Worm (Caenorhabditis elegans) whole organism, L4 larva: ENCODE results near the gene glb-17.

Experiments used
- R02D3.7 ChIP-seq: fragments of 150-350 bp; sonication (generic microtip); optimal IDR thresholded peaks from 3 replicates; lab custom pipeline; 2014; ENCODE audit warnings: missing biosample characterization, missing genetic modification characterization
- Y48G9A.11 ChIP-seq: fragments of 200-800 bp; sonication (Bioruptor generic); IDR thresholded peaks from 2 replicates; pipeline ENCODE4 v1.3.6; 2022; ENCODE audit warnings: missing genetic modification reagents, missing genetic modification characterization, missing compliant biosample characterization
- Y75B8A.6 ChIP-seq: fragments of 200-800 bp; sonication (Bioruptor generic); IDR thresholded peaks from 2 replicates; pipeline ENCODE4 v1.3.6; 2022; ENCODE audit warnings: missing genetic modification reagents, missing genetic modification characterization, missing compliant biosample characterization
- ZK337.2 ChIP-seq: fragments of 200-800 bp; sonication (Bioruptor generic); IDR thresholded peaks from 2 replicates; pipeline ENCODE4 v1.3.6; 2022; ENCODE audit warnings: missing genetic modification reagents, missing genetic modification characterization, missing compliant biosample characterization
- ZK546.5 ChIP-seq, 2 experiments: sonication (generic microtip); optimal IDR thresholded peaks; 2 replicates each; lab custom pipeline; 2017; ENCODE audit warnings: missing biosample characterization in 2 of 2, missing genetic modification characterization in 2 of 2
- aha-1 ChIP-seq: fragments of 150-350 bp; peaks from one replicate; lab custom pipeline; 2014; ENCODE audit warnings: missing biosample characterization, missing genetic modification characterization
- aly-2 ChIP-seq: sonication (generic microtip); optimal IDR thresholded peaks from 2 replicates; lab custom pipeline; 2018; ENCODE audit warnings: missing biosample characterization, missing genetic modification characterization
- attf-4 ChIP-seq: sonication (generic microtip); optimal IDR thresholded peaks from 3 replicates; lab custom pipeline; 2017; ENCODE audit warnings: missing biosample characterization, missing genetic modification characterization
- ceh-20 ChIP-seq: fragments of 200-800 bp; sonication (Bioruptor generic); IDR thresholded peaks from 2 replicates; pipeline ENCODE4 v1.3.6; 2022; ENCODE audit warnings: missing genetic modification reagents, missing genetic modification characterization, missing compliant biosample characterization
- ceh-28 ChIP-seq: fragments of 150-350 bp; optimal IDR thresholded peaks from 2 replicates; lab custom pipeline; 2014; ENCODE audit warnings: missing biosample characterization, missing genetic modification reagents, missing genetic modification characterization
- ceh-44 ChIP-seq: fragments of 200-800 bp; sonication (Bioruptor generic); IDR thresholded peaks from 2 replicates; pipeline ENCODE4 v1.3.6; 2022; ENCODE audit warnings: missing genetic modification reagents, missing genetic modification characterization, missing compliant biosample characterization
- ceh-82 ChIP-seq: sonication (generic microtip); optimal IDR thresholded peaks from 2 replicates; lab custom pipeline; 2017; ENCODE audit warnings: missing biosample characterization, missing genetic modification characterization
- cey-2 ChIP-seq: sonication (generic microtip); optimal IDR thresholded peaks from 3 replicates; lab custom pipeline; 2017; ENCODE audit warnings: missing genetic modification characterization, mild to moderate bottlenecking, missing compliant biosample characterization, antibody characterized with exemption, borderline replicate concordance; ENCODE audit not compliant: insufficient read depth
- ctbp-1 ChIP-seq: fragments of 200-800 bp; sonication (Bioruptor generic); IDR thresholded peaks from 2 replicates; pipeline ENCODE4 v1.3.6; 2022; ENCODE audit warnings: missing genetic modification reagents, missing genetic modification characterization, missing compliant biosample characterization
- daf-16 ChIP-seq, 3 experiments: sonication (generic microtip); optimal IDR thresholded peaks; 2 replicates each; lab custom pipeline; 2016 to 2017; ENCODE audit warnings: missing genetic modification characterization in 3 of 3, missing genetic modification reagents in 3 of 3, mild to moderate bottlenecking in 2 of 3, missing compliant biosample characterization in 2 of 3, missing biosample characterization in 1 of 3, moderate library complexity in 1 of 3
- daf-19 ChIP-seq: fragments of 200-800 bp; sonication (Bioruptor generic); conservative IDR thresholded peaks from 2 replicates; pipeline ENCODE4 v1.3.6; 2022; ENCODE audit warnings: missing genetic modification characterization, missing compliant biosample characterization
- daf-8 ChIP-seq: fragments of 200-800 bp; sonication (Bioruptor generic); IDR thresholded peaks from 2 replicates; pipeline ENCODE4 v1.3.6; 2022; ENCODE audit warnings: missing genetic modification characterization, missing compliant biosample characterization
- dmd-8 ChIP-seq: fragments of 200-800 bp; sonication (Bioruptor generic); IDR thresholded peaks from 2 replicates; pipeline ENCODE4 v1.3.6; 2022; ENCODE audit warnings: missing genetic modification characterization, missing compliant biosample characterization
- dmd-9 ChIP-seq: fragments of 200-800 bp; sonication (Bioruptor generic); IDR thresholded peaks from 2 replicates; pipeline ENCODE4 v1.3.6; 2022; ENCODE audit warnings: missing genetic modification reagents, missing genetic modification characterization, missing compliant biosample characterization
- egl-43 ChIP-seq: fragments of 200-800 bp; sonication (Bioruptor generic); IDR thresholded peaks from 2 replicates; pipeline ENCODE4 v1.3.6; 2022; ENCODE audit warnings: missing genetic modification reagents, missing genetic modification characterization, missing compliant biosample characterization
- gei-8 ChIP-seq: fragments of 200-800 bp; sonication (Bioruptor generic); optimal IDR thresholded peaks from 2 replicates; lab custom pipeline; 2018; ENCODE audit warnings: mild to moderate bottlenecking, missing genetic modification characterization, missing compliant biosample characterization
- hif-1 ChIP-seq, 2 experiments: sonication (generic microtip); optimal IDR thresholded peaks; 2 replicates each; lab custom pipeline; 2016 to 2017; ENCODE audit warnings: missing compliant biosample characterization in 2 of 2, missing genetic modification characterization in 2 of 2, missing genetic modification reagents in 2 of 2, missing genotype in 2 of 2, mild to moderate bottlenecking in 1 of 2
- hmg-1.1 ChIP-seq: fragments of 200-800 bp; sonication (Bioruptor generic); IDR thresholded peaks from 2 replicates; pipeline ENCODE4 v1.3.6; 2022; ENCODE audit warnings: missing genetic modification reagents, missing genetic modification characterization, missing compliant biosample characterization
- jun-1 ChIP-seq: fragments of 150-350 bp; optimal IDR thresholded peaks from 2 replicates; lab custom pipeline; 2014; ENCODE audit warnings: missing biosample characterization, missing genetic modification reagents, missing genetic modification characterization
- lim-7 ChIP-seq: fragments of 200-800 bp; sonication (Bioruptor generic); IDR thresholded peaks from 2 replicates; pipeline ENCODE4 v1.3.6; 2022; ENCODE audit warnings: missing genetic modification characterization, missing compliant biosample characterization
- lin-13 ChIP-seq: fragments of 150-350 bp; optimal IDR thresholded peaks from 2 replicates; lab custom pipeline; 2014; ENCODE audit warnings: missing biosample characterization, missing genetic modification reagents, missing genetic modification characterization
- lin-15B ChIP-seq: fragments of 150-350 bp; sonication (generic microtip); optimal IDR thresholded peaks from 3 replicates; lab custom pipeline; 2014; ENCODE audit warnings: missing biosample characterization, missing genetic modification characterization
- lin-29 ChIP-seq: fragments of 200-800 bp; sonication (Bioruptor generic); IDR thresholded peaks from 2 replicates; pipeline ENCODE4 v1.3.6; 2022; ENCODE audit warnings: missing genetic modification reagents, missing genetic modification characterization, missing compliant biosample characterization
- lin-38 ChIP-seq: fragments of 200-800 bp; sonication (Bioruptor generic); IDR thresholded peaks from 2 replicates; pipeline ENCODE4 v1.3.6; 2022; ENCODE audit warnings: missing genetic modification reagents, missing genetic modification characterization, missing compliant biosample characterization
- lin-39 ChIP-seq: fragments of 150-350 bp; optimal IDR thresholded peaks from 2 replicates; lab custom pipeline; 2014; ENCODE audit warnings: missing biosample characterization, missing genetic modification reagents, missing genetic modification characterization
- lsy-2 ChIP-seq, 2 experiments: fragments of 150-350 bp in 1 of 2; sonication (generic microtip) in 1 of 2; optimal IDR thresholded peaks; 2 replicates each; lab custom pipeline; 2014 to 2017; ENCODE audit warnings: missing biosample characterization in 2 of 2, missing genetic modification characterization in 2 of 2
- madf-5 ChIP-seq, 2 experiments: fragments of 200-800 bp; sonication (Bioruptor generic); IDR thresholded peaks; 2 replicates each; pipeline ENCODE4 v1.3.6; 2022; ENCODE audit warnings: missing compliant biosample characterization in 2 of 2, missing genetic modification characterization in 2 of 2
- mdl-1 ChIP-seq, 2 experiments: fragments of 150-350 bp in 1 of 2; sonication (generic microtip) in 1 of 2; optimal IDR thresholded peaks; 2 replicates each; lab custom pipeline; 2014 to 2017; ENCODE audit warnings: missing biosample characterization in 2 of 2, missing genetic modification characterization in 2 of 2
- mep-1 ChIP-seq: fragments of 150-350 bp; sonication (generic microtip); optimal IDR thresholded peaks from 3 replicates; lab custom pipeline; 2014; ENCODE audit warnings: missing biosample characterization, missing genetic modification characterization
- mxl-3 ChIP-seq: fragments of 200-800 bp; sonication (Bioruptor generic); optimal IDR thresholded peaks from 2 replicates; lab custom pipeline; 2018; ENCODE audit warnings: mild to moderate bottlenecking, missing genetic modification characterization, missing compliant biosample characterization
- nhr-102 ChIP-seq: sonication (generic microtip); optimal IDR thresholded peaks from 2 replicates; lab custom pipeline; 2016; ENCODE audit warnings: mild to moderate bottlenecking, missing genetic modification characterization, moderate library complexity, missing compliant biosample characterization
- nhr-28 ChIP-seq: fragments of 150-350 bp; optimal IDR thresholded peaks from 2 replicates; lab custom pipeline; 2014; ENCODE audit warnings: missing biosample characterization, missing genetic modification characterization
- nhr-76 ChIP-seq: fragments of 150-350 bp; optimal IDR thresholded peaks from 2 replicates; lab custom pipeline; 2014; ENCODE audit warnings: missing biosample characterization, missing genetic modification characterization
- php-3 ChIP-seq: fragments of 200-800 bp; sonication (Bioruptor generic); IDR thresholded peaks from 2 replicates; pipeline ENCODE4 v1.3.6; 2022; ENCODE audit warnings: missing genetic modification reagents, missing genetic modification characterization, missing compliant biosample characterization
- set-16 ChIP-seq: fragments of 200-800 bp; sonication (Bioruptor generic); IDR thresholded peaks from 2 replicates; pipeline ENCODE4 v1.3.6; 2022; ENCODE audit warnings: missing genetic modification reagents, missing genetic modification characterization, missing compliant biosample characterization
- skn-1 ChIP-seq: fragments of 150-350 bp; optimal IDR thresholded peaks from 2 replicates; lab custom pipeline; 2014; ENCODE audit warnings: missing biosample characterization, missing genetic modification characterization
- snpc-4 ChIP-seq: fragments of 150-350 bp; optimal IDR thresholded peaks from 2 replicates; lab custom pipeline; 2014; ENCODE audit warnings: missing biosample characterization, missing genetic modification characterization
- spr-1 ChIP-seq: sonication (generic microtip); optimal IDR thresholded peaks from 2 replicates; lab custom pipeline; 2016; ENCODE audit warnings: mild to moderate bottlenecking, missing genetic modification characterization, missing compliant biosample characterization
- spr-3 ChIP-seq: fragments of 200-800 bp; sonication (Bioruptor generic); optimal IDR thresholded peaks from 2 replicates; lab custom pipeline; 2018; ENCODE audit warnings: mild to moderate bottlenecking, missing genetic modification characterization, missing compliant biosample characterization
- tag-97 ChIP-seq: fragments of 200-800 bp; sonication (Bioruptor generic); IDR thresholded peaks from 2 replicates; pipeline ENCODE4 v1.3.6; 2022; ENCODE audit warnings: missing genetic modification characterization, missing compliant biosample characterization
- unc-130 ChIP-seq: sonication (generic microtip); optimal IDR thresholded peaks from 2 replicates; lab custom pipeline; 2016; ENCODE audit warnings: missing genetic modification reagents, missing genetic modification characterization, missing compliant biosample characterization
- unc-62 ChIP-seq, 3 experiments: fragments of 150-350 bp in 1 of 3; sonication (generic microtip); optimal IDR thresholded peaks in 2 of 3; peaks in 1 of 3; 1 replicate in 1 of 3; 2 replicates in 2 of 3; lab custom pipeline; 2014 to 2017; ENCODE audit warnings: missing biosample characterization in 3 of 3, missing genetic modification characterization in 3 of 3, missing genetic modification reagents in 3 of 3, missing genotype in 1 of 3
- vab-7 ChIP-seq: fragments of 200-800 bp; sonication (Bioruptor generic); IDR thresholded peaks from 2 replicates; pipeline ENCODE4 v1.3.6; 2022; ENCODE audit warnings: missing genetic modification reagents, missing genetic modification characterization, missing compliant biosample characterization
- zfp-2 ChIP-seq: sonication (generic microtip); optimal IDR thresholded peaks from 2 replicates; lab custom pipeline; 2016; ENCODE audit warnings: mild to moderate bottlenecking, missing genetic modification characterization, missing compliant biosample characterization
- zip-11 ChIP-seq: fragments of 200-800 bp; sonication (Bioruptor generic); IDR thresholded peaks from 2 replicates; pipeline ENCODE4 v1.3.6; 2022; ENCODE audit warnings: missing genetic modification characterization, missing compliant biosample characterization
- zip-2 ChIP-seq: fragments of 150-350 bp; optimal IDR thresholded peaks from 2 replicates; lab custom pipeline; 2014; ENCODE audit warnings: missing biosample characterization, missing genetic modification characterization

The glb-17 gene

ce11 chrX:9551112-9551511, 25.7 kb downstream of the glb-17 start (continued):
- no peak for TF ChIP-seq spr-3 (GFP tag; lab: Kevin White, UChicago)
- no peak for TF ChIP-seq dmd-8
- TF ChIP-seq ZK337.2, result no peak
- TF ChIP-seq set-16 (GFP tag; lab: Robert Waterston, UW), result peak; percentile 38; the same call in 1 of the 2 replicates
- peak; percentile 77 for TF ChIP-seq egl-43 (GFP tag; lab: Robert Waterston, UW)
- no peak for TF ChIP-seq zip-11
- no peak for TF ChIP-seq lim-7 (GFP tag; lab: Robert Waterston, UW)
- TF ChIP-seq lin-38, result no peak; the same call in 1 of the 2 replicates
- TF ChIP-seq R02D3.7 (tag; lab: Kevin White, UChicago), result no peak
- TF ChIP-seq lin-29 (GFP tag; lab: Robert Waterston, UW), result no peak
- no peak for TF ChIP-seq Y48G9A.11 (GFP tag; lab: Robert Waterston, UW)
- peak; percentile 7 for TF ChIP-seq jun-1 (tag; lab: Kevin White, UChicago)
- 0 out of 2 replicates have a peak, but pooled peaks have one; percentile 17 for TF ChIP-seq vab-7 (GFP tag; lab: Robert Waterston, UW)
- no peak for TF ChIP-seq skn-1
- no peak for TF ChIP-seq nhr-102 (tag; lab: Kevin White, UChicago)
- no peak for TF ChIP-seq ceh-44 (GFP tag; lab: Robert Waterston, UW)
- TF ChIP-seq snpc-4 (tag; lab: Kevin White, UChicago), result no peak
- no peak for TF ChIP-seq madf-5 (GFP tag; IDR thresholded peaks at IDR 0.05; lab: Robert Waterston, UW)
- TF ChIP-seq hif-1 (tag; optimal IDR thresholded peaks at IDR 0.05; lab: Kevin White, UChicago), result peak in 1 of 2 experiments; percentile 60
- TF ChIP-seq gei-8, result no peak
- no peak for TF ChIP-seq lin-15B (tag; lab: Kevin White, UChicago)
- peak in 1 of 2 experiments; percentile 50 for TF ChIP-seq lsy-2 (tag; optimal IDR thresholded peaks at IDR 0.05; lab: Kevin White, UChicago)
- no peak for TF ChIP-seq ceh-82
- TF ChIP-seq Y75B8A.6 (GFP tag; lab: Robert Waterston, UW), result no peak
- peak; percentile 64 to 96 for TF ChIP-seq mdl-1 (tag; optimal IDR thresholded peaks at IDR 0.05; lab: Kevin White, UChicago)
- TF ChIP-seq daf-8 (GFP tag; lab: Robert Waterston, UW), result no peak
- peak; percentile 6 for TF ChIP-seq lin-13 (GFP tag; lab: Kevin White, UChicago)
- no peak for TF ChIP-seq nhr-76 (tag; lab: Kevin White, UChicago)
- no peak for TF ChIP-seq ceh-20 (GFP tag; lab: Robert Waterston, UW)
- TF ChIP-seq zip-2 (tag; lab: Kevin White, UChicago), result no peak
- TF ChIP-seq ZK546.5 (tag; optimal IDR thresholded peaks at IDR 0.05; lab: Kevin White, UChicago), result no peak
- TF ChIP-seq ceh-28, result no peak
- no peak for TF ChIP-seq spr-1 (tag; lab: Kevin White, UChicago)
- TF ChIP-seq ctbp-1 (GFP tag; lab: Robert Waterston, UW), result no peak
- TF ChIP-seq cey-2 (tag; lab: Kevin White, UChicago), result no peak
- peak; percentile 92 for TF ChIP-seq aha-1 (tag; lab: Kevin White, UChicago)
- TF ChIP-seq nhr-28 (tag; lab: Kevin White, UChicago), result peak; percentile 66
- peak; percentile 67 for TF ChIP-seq hmg-1.1 (GFP tag; lab: Robert Waterston, UW)
- TF ChIP-seq dmd-9 (GFP tag; lab: Robert Waterston, UW), result no peak
- no peak for TF ChIP-seq lin-39 (tag; lab: Kevin White, UChicago)
- peak in 1 of 2 experiments; percentile 2 for TF ChIP-seq daf-16 (GFP tag; optimal IDR thresholded peaks at IDR 0.05; lab: Kevin White, UChicago)
- TF ChIP-seq daf-16 (tag; optimal IDR thresholded peaks at IDR 0.05; lab: Kevin White, UChicago), result peak; percentile 92
- TF ChIP-seq tag-97 (GFP tag; lab: Robert Waterston, UW), result no peak
- 0 out of 2 replicates have a peak, but pooled peaks have one; percentile 49 for TF ChIP-seq php-3
- peak; percentile 88 for TF ChIP-seq mxl-3 (GFP tag; lab: Kevin White, UChicago)
- no peak for TF ChIP-seq daf-19
- TF ChIP-seq unc-62 (GFP tag; optimal IDR thresholded peaks at IDR 0.05 in 1 of 2; lab: Kevin White, UChicago), result peak in 1 of 2 experiments; percentile 25
- TF ChIP-seq unc-62 (tag; optimal IDR thresholded peaks at IDR 0.05; lab: Kevin White, UChicago), result no peak
- TF ChIP-seq unc-130 (GFP tag; lab: Kevin White, UChicago), result no peak
- TF ChIP-seq zfp-2 (tag; lab: Kevin White, UChicago), result no peak
- TF ChIP-seq attf-4 (tag; lab: Kevin White, UChicago), result no peak
- TF ChIP-seq aly-2 (tag; lab: Kevin White, UChicago), result no peak
- TF ChIP-seq mep-1, result peak; percentile 79
